Fruit fly (Drosophila melanogaster) whole organism, embryonic: ENCODE results near the gene Jupiter.
A peak's percentile ranks its signal among the peaks of the same experiment; 100 is the strongest.

ENCODE experiments used
- B-H1 ChIP-seq: fragments of 200-800 bp; sonication (Bioruptor generic); IDR thresholded peaks from 3 replicates; pipeline ENCODE4 v1.3.6; 2022; ENCODE audit warnings: missing biosample characterization, missing genetic modification characterization
- Bdp1 ChIP-seq: fragments of 200-800 bp; sonication (Bioruptor generic); optimal IDR thresholded peaks from 3 replicates; lab custom pipeline; 2016; ENCODE audit warnings: missing biosample characterization, missing genetic modification characterization
- Blimp-1 ChIP-seq: fragments of 200-800 bp; sonication (Bioruptor generic); optimal IDR thresholded peaks from 3 replicates; lab custom pipeline; 2018; ENCODE audit warnings: missing biosample characterization, missing genetic modification characterization, mild to moderate bottlenecking, moderate library complexity, missing genetic modification reagents
- BtbVII ChIP-seq: fragments of 200-800 bp; sonication (Bioruptor generic); optimal IDR thresholded peaks from 3 replicates; lab custom pipeline; 2017; ENCODE audit warnings: missing biosample characterization, mild to moderate bottlenecking, missing genetic modification characterization
- CG10267 ChIP-seq: fragments of 200-800 bp; sonication (Bioruptor generic); optimal IDR thresholded peaks from 2 replicates; lab custom pipeline; 2018; ENCODE audit warnings: missing biosample characterization, mild to moderate bottlenecking, missing genetic modification characterization, moderate library complexity
- CG11093 ChIP-seq: fragments of 200-800 bp; sonication (Bioruptor generic); IDR thresholded peaks from 3 replicates; pipeline ENCODE4 v1.3.6; 2022; ENCODE audit warnings: missing biosample characterization, missing genetic modification characterization
- CG13296 ChIP-seq: fragments of 200-800 bp; sonication (Bioruptor generic); optimal IDR thresholded peaks from 3 replicates; lab custom pipeline; 2018; ENCODE audit warnings: missing biosample characterization, mild to moderate bottlenecking, missing genetic modification characterization
- CG17802 ChIP-seq: fragments of 200-800 bp; sonication (Bioruptor generic); optimal IDR thresholded peaks from 2 replicates; lab custom pipeline; 2018; ENCODE audit warnings: missing biosample characterization, mild to moderate bottlenecking, missing genetic modification characterization, moderate library complexity
- CG18619 ChIP-seq: fragments of 200-800 bp; sonication (Bioruptor generic); optimal IDR thresholded peaks from 3 replicates; lab custom pipeline; 2017; ENCODE audit warnings: missing biosample characterization, mild to moderate bottlenecking, missing genetic modification characterization
- CG18764 ChIP-seq: fragments of 200-800 bp; sonication (Bioruptor generic); optimal IDR thresholded peaks from 3 replicates; lab custom pipeline; 2016; ENCODE audit warnings: missing biosample characterization, missing genetic modification characterization
- CG2875 ChIP-seq: fragments of 200-800 bp; sonication (Bioruptor generic); optimal IDR thresholded peaks from 2 replicates; lab custom pipeline; 2017; ENCODE audit warnings: missing biosample characterization, mild to moderate bottlenecking, missing genetic modification characterization, missing genetic modification reagents
- CG30020 ChIP-seq: fragments of 200-800 bp; optimal IDR thresholded peaks from 2 replicates; lab custom pipeline; 2019; ENCODE audit warnings: missing biosample characterization, mild to moderate bottlenecking, missing genetic modification characterization, moderate library complexity
- CG31441 ChIP-seq: fragments of 200-800 bp; sonication (Bioruptor generic); IDR thresholded peaks from 2 replicates; pipeline ENCODE4 v1.3.6; 2022; ENCODE audit warnings: missing biosample characterization, missing genetic modification characterization
- CG32532 ChIP-seq: fragments of 200-800 bp; sonication (Bioruptor generic); IDR thresholded peaks from 2 replicates; pipeline ENCODE4 v1.3.6; 2022; ENCODE audit warnings: missing biosample characterization, missing genetic modification characterization
- CG3726 ChIP-seq: fragments of 200-800 bp; sonication (Bioruptor generic); IDR thresholded peaks from 3 replicates; pipeline ENCODE4, ENCODE4 v1.3.6; 2022; ENCODE audit warnings: missing biosample characterization, missing genetic modification characterization
- CG42726 ChIP-seq: fragments of 200-800 bp; sonication (Bioruptor generic); IDR thresholded peaks from 2 replicates; pipeline ENCODE4 v1.3.6; 2022; ENCODE audit warnings: missing biosample characterization, missing genetic modification characterization; ENCODE audit not compliant: partially characterized antibody
- CG4730 ChIP-seq: fragments of 200-800 bp; sonication (Bioruptor generic); IDR thresholded peaks from 2 replicates; pipeline ENCODE4 v1.3.6; 2022; ENCODE audit warnings: missing biosample characterization, missing genetic modification characterization
- CG4854 ChIP-seq: fragments of 200-800 bp; sonication (Bioruptor generic); optimal IDR thresholded peaks from 2 replicates; lab custom pipeline; 2016; ENCODE audit warnings: missing biosample characterization, missing genetic modification characterization, inconsistent platforms
- CG8944 ChIP-seq: fragments of 200-800 bp; sonication (Bioruptor generic); optimal IDR thresholded peaks from 3 replicates; lab custom pipeline; 2016; ENCODE audit warnings: missing biosample characterization, missing genetic modification characterization
- CG9437 ChIP-seq: fragments of 200-800 bp; sonication (Bioruptor generic); optimal IDR thresholded peaks from 2 replicates; lab custom pipeline; 2018; ENCODE audit warnings: missing biosample characterization, mild to moderate bottlenecking, missing genetic modification characterization
- CHES-1-like ChIP-seq: fragments of 200-800 bp; sonication (Bioruptor generic); optimal IDR thresholded peaks from 2 replicates; lab custom pipeline; 2016; ENCODE audit warnings: missing biosample characterization, missing genetic modification characterization
- D19A ChIP-seq: fragments of 200-800 bp; optimal IDR thresholded peaks from 3 replicates; lab custom pipeline; 2019; ENCODE audit warnings: missing biosample characterization, mild to moderate bottlenecking, missing genetic modification characterization, moderate library complexity
- Dip2 ChIP-seq: fragments of 200-800 bp; sonication (Bioruptor generic); IDR thresholded peaks from 2 replicates; pipeline ENCODE4 v1.3.6; 2022; ENCODE audit warnings: missing biosample characterization, missing genetic modification characterization
- Gsc ChIP-seq: fragments of 200-800 bp; sonication (Bioruptor generic); IDR thresholded peaks from 2 replicates; pipeline ENCODE4 v1.3.6; 2022; ENCODE audit warnings: missing biosample characterization, missing genetic modification characterization
- HmgZ ChIP-seq: fragments of 200-800 bp; sonication (Bioruptor generic); optimal IDR thresholded peaks from 2 replicates; lab custom pipeline; 2018; ENCODE audit warnings: missing biosample characterization, mild to moderate bottlenecking, missing genetic modification characterization
- Hr39 ChIP-seq: fragments of >200 bp; optimal IDR thresholded peaks from 2 replicates; lab custom pipeline; 2017
- Optix ChIP-seq: fragments of 200-800 bp; sonication (Bioruptor generic); IDR thresholded peaks from 3 replicates; pipeline ENCODE4 v1.3.6; 2022; ENCODE audit warnings: missing biosample characterization, missing genetic modification characterization
- Sin3A ChIP-seq: fragments of >200 bp; optimal IDR thresholded peaks from 2 replicates; lab custom pipeline; 2018
- Ssrp ChIP-seq: fragments of 200-800 bp; sonication (Bioruptor generic); optimal IDR thresholded peaks from 2 replicates; lab custom pipeline; 2018; ENCODE audit warnings: missing biosample characterization, mild to moderate bottlenecking, missing genetic modification characterization, moderate library complexity
- al ChIP-seq: fragments of 200-800 bp; sonication (Bioruptor generic); IDR thresholded peaks from 2 replicates; pipeline ENCODE4 v1.3.6; 2022; ENCODE audit warnings: missing biosample characterization, missing genetic modification characterization
- aop ChIP-seq: fragments of 200-800 bp; sonication (Bioruptor generic); IDR thresholded peaks from 2 replicates; pipeline ENCODE4 v1.3.6; 2022; ENCODE audit warnings: missing biosample characterization, missing genetic modification characterization
- ash1 ChIP-seq: fragments of 200-800 bp; sonication (Bioruptor generic); optimal IDR thresholded peaks from 2 replicates; lab custom pipeline; 2018; ENCODE audit warnings: missing biosample characterization, mild to moderate bottlenecking, missing genetic modification characterization
- cato ChIP-seq: fragments of 200-800 bp; sonication (Bioruptor generic); optimal IDR thresholded peaks from 2 replicates; lab custom pipeline; 2016; ENCODE audit warnings: missing biosample characterization, missing genetic modification characterization, borderline replicate concordance
- dimm ChIP-seq: fragments of 200-800 bp; sonication (Bioruptor generic); IDR thresholded peaks from 2 replicates; pipeline ENCODE4 v1.3.6; 2022; ENCODE audit warnings: missing biosample characterization, missing genetic modification characterization
- emc ChIP-seq: fragments of 200-800 bp; sonication (Bioruptor generic); optimal IDR thresholded peaks from 2 replicates; lab custom pipeline; 2016; ENCODE audit warnings: missing biosample characterization, missing genetic modification characterization
- fd3F ChIP-seq: fragments of 200-800 bp; sonication (Bioruptor generic); optimal IDR thresholded peaks from 2 replicates; lab custom pipeline; 2018; ENCODE audit warnings: missing biosample characterization, mild to moderate bottlenecking, missing genetic modification characterization, moderate library complexity
- ind ChIP-seq: fragments of 200-800 bp; sonication (Bioruptor generic); optimal IDR thresholded peaks from 3 replicates; lab custom pipeline; 2016; ENCODE audit warnings: missing biosample characterization, missing genetic modification characterization
- lilli ChIP-seq: fragments of 200-800 bp; sonication (Bioruptor generic); optimal IDR thresholded peaks from 3 replicates; lab custom pipeline; 2016; ENCODE audit warnings: missing biosample characterization, missing genetic modification characterization
- lola ChIP-seq, 3 experiments: fragments of >200 bp in 2 of 3; fragments of 200-800 bp in 1 of 3; sonication (Bioruptor generic) in 1 of 3; optimal IDR thresholded peaks; 2 replicates each; lab custom pipeline; 2017 to 2019; ENCODE audit warnings: missing biosample characterization in 3 of 3, missing genetic modification characterization in 3 of 3, mild to moderate bottlenecking in 1 of 3, moderate library complexity in 1 of 3
- maf-S ChIP-seq: fragments of 200-800 bp; sonication (Bioruptor generic); optimal IDR thresholded peaks from 2 replicates; lab custom pipeline; 2016; ENCODE audit warnings: missing biosample characterization, missing genetic modification characterization
- mld ChIP-seq: fragments of 200-800 bp; sonication (Bioruptor generic); IDR thresholded peaks from 3 replicates; pipeline ENCODE4 v1.3.6; 2022; ENCODE audit warnings: missing biosample characterization, missing genetic modification characterization; ENCODE audit not compliant: partially characterized antibody
- nmo ChIP-seq: fragments of 200-800 bp; sonication (Bioruptor generic); optimal IDR thresholded peaks from 2 replicates; lab custom pipeline; 2018; ENCODE audit warnings: missing biosample characterization, mild to moderate bottlenecking, missing genetic modification characterization, moderate library complexity
- p53 ChIP-seq: fragments of 200-800 bp; sonication (Bioruptor generic); optimal IDR thresholded peaks from 2 replicates; lab custom pipeline; 2016; ENCODE audit warnings: missing biosample characterization, missing genetic modification characterization
- prd ChIP-seq, 3 experiments: fragments of >200 bp in 2 of 3; fragments of 200-800 bp in 1 of 3; sonication (Bioruptor generic) in 1 of 3; optimal IDR thresholded peaks in 2 of 3; IDR thresholded peaks in 1 of 3; 2 replicates in 2 of 3; 3 replicates in 1 of 3; pipeline versions ENCODE4 v1.3.6 to Lab custom; 2017 to 2022; ENCODE audit warnings: missing biosample characterization in 1 of 3, missing genetic modification characterization in 1 of 3
- psq ChIP-seq: fragments of 200-800 bp; sonication (Bioruptor generic); optimal IDR thresholded peaks from 2 replicates; lab custom pipeline; 2017; ENCODE audit warnings: missing biosample characterization, missing genetic modification characterization
- row ChIP-seq: fragments of 200-800 bp; sonication (Bioruptor generic); IDR thresholded peaks from 3 replicates; pipeline ENCODE4 v1.3.6; 2022; ENCODE audit warnings: missing biosample characterization, missing genetic modification characterization
- sisA ChIP-seq: fragments of 200-800 bp; sonication (Bioruptor generic); IDR thresholded peaks from 2 replicates; pipeline ENCODE4 v1.3.6; 2022; ENCODE audit warnings: missing biosample characterization, missing genetic modification characterization
- trem ChIP-seq: fragments of 200-800 bp; optimal IDR thresholded peaks from 3 replicates; lab custom pipeline; 2019; ENCODE audit warnings: missing biosample characterization, mild to moderate bottlenecking, missing genetic modification characterization, moderate library complexity
- usp ChIP-seq: fragments of >200 bp; optimal IDR thresholded peaks from 2 replicates; lab custom pipeline; 2017; ENCODE audit warnings: missing biosample characterization, missing genetic modification characterization
- zen ChIP-seq: fragments of 200-800 bp; sonication (Bioruptor generic); optimal IDR thresholded peaks from 3 replicates; lab custom pipeline; 2018; ENCODE audit warnings: missing biosample characterization, mild to moderate bottlenecking, missing genetic modification characterization, moderate library complexity

Gene Jupiter

DNA sequence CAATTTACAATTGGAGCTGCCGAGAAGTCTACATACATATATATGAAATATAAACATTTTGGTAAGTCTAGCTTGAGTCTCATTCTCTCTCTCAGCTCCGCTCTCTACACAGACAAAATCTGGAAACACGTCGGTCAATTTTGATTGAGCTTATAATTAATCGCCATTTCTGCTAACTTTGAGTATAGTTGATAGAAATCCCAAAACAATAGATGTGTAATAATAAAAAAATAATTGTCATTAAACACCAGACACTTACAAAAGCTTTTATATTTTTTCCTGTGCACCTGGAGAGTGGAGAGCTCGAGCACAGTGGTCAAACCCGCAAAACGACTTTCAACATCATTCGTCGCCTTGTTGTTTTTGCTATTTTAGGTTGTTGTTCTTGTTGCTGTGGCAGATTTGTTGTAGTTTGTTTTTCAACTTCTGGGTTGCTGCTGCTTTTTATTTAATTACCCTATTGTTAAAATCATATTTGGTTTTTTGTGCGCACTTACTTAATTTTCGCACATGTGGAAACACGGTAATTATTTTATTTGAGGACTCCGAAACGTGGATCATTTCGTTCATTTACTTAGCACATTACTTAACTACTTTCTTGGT is 37.0 kb upstream of the Jupiter start (continued):
- peak; percentile 91 for TF ChIP-seq CG10267 (tag; lab: Kevin White, UChicago)
- peak; percentile 84 for TF ChIP-seq ash1
- peak; percentile 94 for TF ChIP-seq Ssrp
- TF ChIP-seq ind (GFP tag; lab: Kevin White, UChicago) = peak; percentile 96
- TF ChIP-seq CG4730 (GFP tag; lab: Robert Waterston, UW) = peak; percentile 95
- peak; percentile 97 for TF ChIP-seq row (GFP tag; lab: Robert Waterston, UW)
- TF ChIP-seq Hr39 (lab: Kevin White, UChicago) = no peak
- TF ChIP-seq Dip2 = peak; percentile 62; the same call in 1 of the 2 replicates
- TF ChIP-seq CG18619 (GFP tag; lab: Kevin White, UChicago) = peak; percentile 94
- TF ChIP-seq CG8944 = peak; percentile 93
- peak; percentile 95 for TF ChIP-seq CG3726 (GFP tag; lab: Robert Waterston, UW)
- TF ChIP-seq al = peak; percentile 97
- peak; percentile 96 for TF ChIP-seq Optix (GFP tag; lab: Robert Waterston, UW)
- TF ChIP-seq trem (tag; lab: Kevin White, UChicago) = peak; percentile 92
- peak; percentile 83 for TF ChIP-seq aop (GFP tag; lab: Robert Waterston, UW)
- TF ChIP-seq CG42726 = no peak
- TF ChIP-seq cato (GFP tag; lab: Kevin White, UChicago) = peak; percentile 91
- peak; percentile 96 for TF ChIP-seq sisA (GFP tag; lab: Robert Waterston, UW)
- peak; percentile 91 for TF ChIP-seq Bdp1 (GFP tag; lab: Kevin White, UChicago)
- TF ChIP-seq nmo (GFP tag; lab: Kevin White, UChicago) = peak; percentile 96
- peak; percentile 90 for TF ChIP-seq CG18764 (GFP tag; lab: Kevin White, UChicago)
- no peak for TF ChIP-seq Sin3A (lab: Kevin White, UChicago)
- peak; percentile 94 for TF ChIP-seq CG13296 (GFP tag; lab: Kevin White, UChicago)
- TF ChIP-seq zen (tag; lab: Kevin White, UChicago) = peak; percentile 90
- TF ChIP-seq Gsc (GFP tag; lab: Robert Waterston, UW) = peak; percentile 87
- TF ChIP-seq B-H1 (GFP tag; lab: Robert Waterston, UW) = peak; percentile 94
- TF ChIP-seq CG2875 (GFP tag; lab: Kevin White, UChicago) = peak; percentile 90
- TF ChIP-seq psq (GFP tag; lab: Kevin White, UChicago) = peak; percentile 84
- TF ChIP-seq CG30020 (tag; lab: Kevin White, UChicago) = peak; percentile 65
- peak; percentile 94 for TF ChIP-seq dimm (GFP tag; lab: Robert Waterston, UW)
- no peak for TF ChIP-seq mld (GFP tag; lab: Robert Waterston, UW)
- TF ChIP-seq prd (optimal IDR thresholded peaks at IDR 0.05; lab: Kevin White, UChicago) = no peak
- peak; percentile 96 for TF ChIP-seq prd (GFP tag; IDR thresholded peaks at IDR 0.05; lab: Robert Waterston, UW)
- peak; percentile 98 for TF ChIP-seq lilli (GFP tag; lab: Kevin White, UChicago)
- peak; percentile 69 for TF ChIP-seq p53 (GFP tag; lab: Kevin White, UChicago)
- peak; percentile 87 for TF ChIP-seq CG9437 (GFP tag; lab: Kevin White, UChicago)
- peak; percentile 90 for TF ChIP-seq CG11093
- peak; percentile 94 for TF ChIP-seq CG4854
- TF ChIP-seq lola (GFP tag; optimal IDR thresholded peaks at IDR 0.05; lab: Kevin White, UChicago) = peak in 1 of 3 experiments; percentile 92
- peak; percentile 87 for TF ChIP-seq emc
- peak; percentile 96 for TF ChIP-seq fd3F (GFP tag; lab: Kevin White, UChicago)
- peak; percentile 92 for TF ChIP-seq CHES-1-like (GFP tag; lab: Kevin White, UChicago)
- TF ChIP-seq HmgZ (tag; lab: Kevin White, UChicago) = peak; percentile 96
- peak; percentile 95 for TF ChIP-seq BtbVII (GFP tag; lab: Kevin White, UChicago)
- peak; percentile 92 for TF ChIP-seq D19A
- peak; percentile 86 for TF ChIP-seq CG17802
- TF ChIP-seq CG32532 = peak; percentile 98
- TF ChIP-seq usp (GFP tag; lab: Kevin White, UChicago) = no peak
- TF ChIP-seq Blimp-1 (GFP tag; lab: Kevin White, UChicago) = peak; percentile 95
- TF ChIP-seq maf-S (GFP tag; lab: Kevin White, UChicago) = peak; percentile 93
- peak; percentile 93 for TF ChIP-seq CG31441 (GFP tag; lab: Robert Waterston, UW)
